Worm (Caenorhabditis elegans) whole organism, L1 larva: Measurements from ENCODE around the gene R05A10.1.

ENCODE experiments used
- C04F5.9 ChIP-seq: sonication (generic microtip); optimal IDR thresholded peaks from 2 replicates; lab custom pipeline; 2016; ENCODE audit warnings: missing genetic modification characterization, missing compliant biosample characterization
- C16A3.4 ChIP-seq: fragments of 150-350 bp; optimal IDR thresholded peaks from 2 replicates; lab custom pipeline; 2014; ENCODE audit warnings: missing biosample characterization, missing genetic modification characterization
- aha-1 ChIP-seq: fragments of 150-350 bp; optimal IDR thresholded peaks from 2 replicates; lab custom pipeline; 2014; ENCODE audit warnings: missing biosample characterization, missing genetic modification characterization
- aly-2 ChIP-seq: fragments of 150-350 bp; optimal IDR thresholded peaks from 2 replicates; lab custom pipeline; 2014; ENCODE audit warnings: missing biosample characterization, missing genetic modification characterization
- blmp-1 ChIP-seq: fragments of 150-350 bp; optimal IDR thresholded peaks from 2 replicates; lab custom pipeline; 2014; ENCODE audit warnings: missing biosample characterization, missing genetic modification characterization
- ceh-63 ChIP-seq: fragments of 200-800 bp; sonication (Bioruptor generic); optimal IDR thresholded peaks from 2 replicates; lab custom pipeline; 2018; ENCODE audit warnings: mild to moderate bottlenecking, missing genetic modification characterization, missing compliant biosample characterization
- ceh-8 ChIP-seq: fragments of 200-800 bp; sonication (Bioruptor generic); optimal IDR thresholded peaks from 2 replicates; lab custom pipeline; 2018; ENCODE audit warnings: mild to moderate bottlenecking, missing genetic modification characterization, moderate library complexity, missing compliant biosample characterization
- ceh-82 ChIP-seq, 3 experiments: fragments of 150-350 bp in 1 of 3; sonication (generic microtip) in 2 of 3; optimal IDR thresholded peaks; 2 replicates each; lab custom pipeline; 2014 to 2017; ENCODE audit warnings: missing biosample characterization in 3 of 3, missing genetic modification characterization in 3 of 3
- ceh-88 ChIP-seq: fragments of 200-800 bp; sonication (Bioruptor generic); IDR thresholded peaks from 2 replicates; pipeline ENCODE4 v1.3.6; 2022; ENCODE audit warnings: missing genetic modification characterization, missing compliant biosample characterization
- ces-1 ChIP-seq: fragments of 150-350 bp; optimal IDR thresholded peaks from 2 replicates; lab custom pipeline; 2014; ENCODE audit warnings: missing biosample characterization, missing genetic modification reagents, missing genetic modification characterization
- dpl-1 ChIP-seq, 3 experiments: fragments of 150-350 bp in 2 of 3; sonication (generic microtip) in 1 of 3; optimal IDR thresholded peaks; 2 replicates each; lab custom pipeline; 2014 to 2017; ENCODE audit warnings: missing biosample characterization in 3 of 3, missing genetic modification characterization in 3 of 3, missing genetic modification reagents in 3 of 3
- efl-1 ChIP-seq, 4 experiments: fragments of 150-350 bp; optimal IDR thresholded peaks in 3 of 4; peaks in 1 of 4; 1 replicate in 1 of 4; 2 replicates in 3 of 4; lab custom pipeline; 2014; ENCODE audit warnings: missing biosample characterization in 2 of 4, missing genetic modification characterization in 2 of 4, missing genetic modification reagents in 2 of 4
- egl-13 ChIP-seq: sonication (generic microtip); optimal IDR thresholded peaks from 2 replicates; lab custom pipeline; 2016; ENCODE audit warnings: missing genotype, missing genetic modification reagents, missing genetic modification characterization, missing compliant biosample characterization
- egl-27 ChIP-seq, 2 experiments: fragments of 150-350 bp in 1 of 2; sonication (generic microtip); optimal IDR thresholded peaks; 3 replicates each; lab custom pipeline; 2017 to 2018; ENCODE audit warnings: missing biosample characterization in 2 of 2, missing genetic modification characterization in 2 of 2, missing genetic modification reagents in 2 of 2
- elt-2 ChIP-seq: sonication (generic microtip); optimal IDR thresholded peaks from 2 replicates; lab custom pipeline; 2016; ENCODE audit warnings: missing genetic modification characterization, mild to moderate bottlenecking, inconsistent platforms, missing compliant biosample characterization, missing genetic modification reagents
- fkh-10 ChIP-seq: sonication (generic microtip); optimal IDR thresholded peaks from 2 replicates; lab custom pipeline; 2017; ENCODE audit warnings: missing biosample characterization, missing genetic modification reagents, missing genetic modification characterization
- fos-1 ChIP-seq: fragments of 150-350 bp; optimal IDR thresholded peaks from 2 replicates; lab custom pipeline; 2014; ENCODE audit warnings: missing biosample characterization, missing genetic modification characterization
- hlh-17 ChIP-seq: fragments of 200-800 bp; sonication (Bioruptor generic); optimal IDR thresholded peaks from 2 replicates; lab custom pipeline; 2018; ENCODE audit warnings: missing genetic modification characterization, mild to moderate bottlenecking, missing compliant biosample characterization, moderate library complexity, borderline replicate concordance
- hlh-4 ChIP-seq: sonication (generic microtip); optimal IDR thresholded peaks from 2 replicates; lab custom pipeline; 2016; ENCODE audit warnings: mild to moderate bottlenecking, missing genetic modification characterization, missing compliant biosample characterization
- jun-1 ChIP-seq: fragments of 150-350 bp; optimal IDR thresholded peaks from 2 replicates; lab custom pipeline; 2014; ENCODE audit warnings: missing biosample characterization, missing genetic modification reagents, missing genetic modification characterization
- lin-39 ChIP-seq: fragments of 150-350 bp; optimal IDR thresholded peaks from 2 replicates; lab custom pipeline; 2014; ENCODE audit warnings: missing biosample characterization, missing genetic modification reagents, missing genetic modification characterization
- lsy-2 ChIP-seq, 2 experiments: fragments of 150-350 bp; optimal IDR thresholded peaks; 2 replicates each; lab custom pipeline; 2014; ENCODE audit warnings: missing biosample characterization in 2 of 2, missing genetic modification characterization in 2 of 2
- mab-9 ChIP-seq: fragments of 200-800 bp; sonication (Bioruptor generic); IDR thresholded peaks from 2 replicates; pipeline ENCODE4 v1.3.6; 2022; ENCODE audit warnings: missing genetic modification reagents, missing genetic modification characterization, missing compliant biosample characterization
- mdl-1 ChIP-seq, 2 experiments: fragments of 150-350 bp; optimal IDR thresholded peaks; 2 replicates each; lab custom pipeline; 2014 to 2017; ENCODE audit warnings: missing biosample characterization in 2 of 2, missing genetic modification characterization in 2 of 2, inconsistent platforms in 1 of 2
- mef-2 ChIP-seq: fragments of 150-350 bp; optimal IDR thresholded peaks from 2 replicates; lab custom pipeline; 2014; ENCODE audit warnings: missing biosample characterization, missing genetic modification characterization
- mep-1 ChIP-seq: fragments of 150-350 bp; optimal IDR thresholded peaks from 2 replicates; lab custom pipeline; 2014; ENCODE audit warnings: missing biosample characterization, missing genetic modification characterization
- nhr-11 ChIP-seq: fragments of 150-350 bp; optimal IDR thresholded peaks from 2 replicates; lab custom pipeline; 2014; ENCODE audit warnings: missing biosample characterization, missing genetic modification characterization
- nhr-19 ChIP-seq: fragments of 200-800 bp; sonication (Bioruptor generic); conservative IDR thresholded peaks from 2 replicates; pipeline ENCODE4 v1.3.6; 2022; ENCODE audit warnings: missing genetic modification characterization, missing compliant biosample characterization
- nhr-20 ChIP-seq: sonication (generic microtip); optimal IDR thresholded peaks from 2 replicates; lab custom pipeline; 2016; ENCODE audit warnings: mild to moderate bottlenecking, missing genetic modification characterization, missing compliant biosample characterization
- nhr-28 ChIP-seq: fragments of 150-350 bp; optimal IDR thresholded peaks from 2 replicates; lab custom pipeline; 2014; ENCODE audit warnings: missing biosample characterization, missing genetic modification characterization
- nhr-47 ChIP-seq: sonication (generic microtip); optimal IDR thresholded peaks from 2 replicates; lab custom pipeline; 2016; ENCODE audit warnings: mild to moderate bottlenecking, missing genetic modification characterization, moderate library complexity, missing compliant biosample characterization
- nhr-71 ChIP-seq: sonication (generic microtip); optimal IDR thresholded peaks from 2 replicates; lab custom pipeline; 2016; ENCODE audit warnings: mild to moderate bottlenecking, missing genetic modification characterization, moderate library complexity, missing compliant biosample characterization
- nhr-76 ChIP-seq: sonication (generic microtip); optimal IDR thresholded peaks from 2 replicates; lab custom pipeline; 2017; ENCODE audit warnings: missing biosample characterization, missing genetic modification characterization
- nhr-77 ChIP-seq: fragments of 150-350 bp; optimal IDR thresholded peaks from 2 replicates; lab custom pipeline; 2014; ENCODE audit warnings: missing biosample characterization, missing genetic modification characterization
- nhr-84 ChIP-seq: sonication (generic microtip); optimal IDR thresholded peaks from 2 replicates; lab custom pipeline; 2017; ENCODE audit warnings: missing biosample characterization, missing genetic modification characterization
- nhr-85 ChIP-seq: sonication (generic microtip); peaks from one replicate; lab custom pipeline; 2016; ENCODE audit warnings: missing genetic modification characterization, inconsistent platforms, missing compliant biosample characterization
- nhr-90 ChIP-seq: sonication (generic microtip); optimal IDR thresholded peaks from 2 replicates; lab custom pipeline; 2016; ENCODE audit warnings: mild to moderate bottlenecking, missing genetic modification characterization, missing compliant biosample characterization; ENCODE audit not compliant: poor library complexity
- pax-3 ChIP-seq: fragments of 200-800 bp; sonication (Bioruptor generic); optimal IDR thresholded peaks from 2 replicates; lab custom pipeline; 2018; ENCODE audit warnings: mild to moderate bottlenecking, missing genetic modification characterization, moderate library complexity, missing compliant biosample characterization
- rnt-1 ChIP-seq: sonication (generic microtip); optimal IDR thresholded peaks from 2 replicates; lab custom pipeline; 2016; ENCODE audit warnings: mild to moderate bottlenecking, missing genetic modification characterization, moderate library complexity, missing compliant biosample characterization
- snpc-4 ChIP-seq: fragments of 150-350 bp; optimal IDR thresholded peaks from 2 replicates; lab custom pipeline; 2014; ENCODE audit warnings: missing biosample characterization, missing genetic modification characterization
- snu-23 ChIP-seq: sonication (generic microtip); optimal IDR thresholded peaks from 2 replicates; lab custom pipeline; 2016; ENCODE audit warnings: missing genetic modification characterization, missing compliant biosample characterization
- swsn-7 ChIP-seq: sonication (generic microtip); optimal IDR thresholded peaks from 2 replicates; lab custom pipeline; 2016; ENCODE audit warnings: missing genetic modification characterization, missing compliant biosample characterization
- unc-30 ChIP-seq: sonication (generic microtip); optimal IDR thresholded peaks from 2 replicates; lab custom pipeline; 2017; ENCODE audit warnings: missing biosample characterization, missing genetic modification characterization
- unc-98 ChIP-seq: fragments of 200-800 bp; sonication (Bioruptor generic); IDR thresholded peaks from 2 replicates; pipeline ENCODE4 v1.3.6; 2022; ENCODE audit warnings: missing genetic modification characterization, missing compliant biosample characterization
- vab-15 ChIP-seq: sonication (generic microtip); optimal IDR thresholded peaks from 2 replicates; lab custom pipeline; 2017; ENCODE audit warnings: missing genotype, mild to moderate bottlenecking, missing genetic modification characterization, missing compliant biosample characterization
- xbp-1 ChIP-seq: sonication (generic microtip); optimal IDR thresholded peaks from 2 replicates; lab custom pipeline; 2016; ENCODE audit warnings: missing genetic modification characterization, missing compliant biosample characterization
- zip-4 ChIP-seq: fragments of 200-800 bp; sonication (Bioruptor generic); optimal IDR thresholded peaks from 2 replicates; lab custom pipeline; 2018; ENCODE audit warnings: mild to moderate bottlenecking, missing genetic modification characterization, moderate library complexity, missing compliant biosample characterization
- ztf-11 ChIP-seq, 2 experiments: sonication (generic microtip); optimal IDR thresholded peaks; 2 replicates each; lab custom pipeline; 2016 to 2017; ENCODE audit warnings: missing genetic modification characterization in 2 of 2, missing biosample characterization in 1 of 2, missing compliant biosample characterization in 1 of 2

R05A10.1 gene

ce11 chrIV:14203162-14203561, 21.0 kb downstream of the R05A10.1 start, which contains the start of gene F02H6.3:
F02H6.3 (plus strand) TSS chrIV:14203427.
- no peak for TF ChIP-seq nhr-20
- TF ChIP-seq nhr-19 (GFP tag; lab: Robert Waterston, UW) = no peak
- TF ChIP-seq C16A3.4 (tag; lab: Kevin White, UChicago) = no peak
- no peak for TF ChIP-seq lsy-2 (tag; optimal IDR thresholded peaks at IDR 0.05; lab: Kevin White, UChicago)

ce11 chrIV:14215777-14216176, 33.6 kb downstream of the R05A10.1 start:
- TF ChIP-seq egl-13 (tag; lab: Kevin White, UChicago) = no peak
- no peak for TF ChIP-seq mef-2 (tag; lab: Kevin White, UChicago)

- TF ChIP-seq fos-1 = no peak
- no peak for TF ChIP-seq ceh-63 (GFP tag; lab: Kevin White, UChicago)
- TF ChIP-seq rnt-1 (tag; lab: Kevin White, UChicago) = peak; percentile 40
- TF ChIP-seq aly-2 = no peak
- TF ChIP-seq zip-4 (GFP tag; lab: Kevin White, UChicago) = no peak
- no peak for TF ChIP-seq nhr-28 (tag; lab: Kevin White, UChicago)
- no peak for TF ChIP-seq nhr-77 (tag; lab: Kevin White, UChicago)
- TF ChIP-seq swsn-7 (tag; lab: Kevin White, UChicago) = no peak
- TF ChIP-seq nhr-20 = peak; percentile 53
- peak; percentile 24 for TF ChIP-seq nhr-71 (tag; lab: Kevin White, UChicago)
- no peak for TF ChIP-seq egl-27 (tag; optimal IDR thresholded peaks at IDR 0.05; lab: Kevin White, UChicago)
- TF ChIP-seq nhr-84 = no peak
- TF ChIP-seq xbp-1 (tag; lab: Kevin White, UChicago) = no peak
- TF ChIP-seq ceh-82 (tag; optimal IDR thresholded peaks at IDR 0.05; lab: Kevin White, UChicago) = no peak
- TF ChIP-seq snpc-4 (tag; lab: Kevin White, UChicago) = no peak
- no peak for TF ChIP-seq jun-1 (tag; lab: Kevin White, UChicago)
- no peak for TF ChIP-seq nhr-76 (tag; lab: Kevin White, UChicago)
- TF ChIP-seq lin-39 (tag; lab: Kevin White, UChicago) = no peak
- TF ChIP-seq C04F5.9 = no peak
- TF ChIP-seq nhr-47 (tag; lab: Kevin White, UChicago) = no peak
- TF ChIP-seq snu-23 (GFP tag; lab: Kevin White, UChicago) = peak; percentile 33
- peak; percentile 99 for TF ChIP-seq aha-1
- TF ChIP-seq blmp-1 (tag; lab: Kevin White, UChicago) = no peak
- no peak for TF ChIP-seq elt-2
- TF ChIP-seq efl-1 (optimal IDR thresholded peaks at IDR 0.05; lab: Kevin White, UChicago) = peak in 1 of 2 experiments; percentile 21
- TF ChIP-seq efl-1 (GFP tag; optimal IDR thresholded peaks at IDR 0.05 in 1 of 2; lab: Kevin White, UChicago) = peak in 1 of 2 experiments; percentile 79
- no peak for TF ChIP-seq mab-9 (GFP tag; lab: Robert Waterston, UW)
- no peak for TF ChIP-seq ztf-11 (tag; optimal IDR thresholded peaks at IDR 0.05; lab: Kevin White, UChicago)
- TF ChIP-seq nhr-90 (tag; lab: Kevin White, UChicago) = peak; percentile 9
- TF ChIP-seq nhr-11 (tag; lab: Kevin White, UChicago) = no peak
- TF ChIP-seq hlh-4 (tag; lab: Kevin White, UChicago) = no peak
- no peak for TF ChIP-seq ces-1
- TF ChIP-seq pax-3 = no peak
- TF ChIP-seq nhr-19 (GFP tag; lab: Robert Waterston, UW) = peak; percentile 42; the same call in 1 of the 2 replicates
- TF ChIP-seq fkh-10 (GFP tag; lab: Kevin White, UChicago) = no peak
- peak; percentile 82 for TF ChIP-seq nhr-85 (tag; lab: Kevin White, UChicago)
- no peak for TF ChIP-seq vab-15
- no peak for TF ChIP-seq ceh-8 (GFP tag; lab: Kevin White, UChicago)
- TF ChIP-seq mdl-1 (tag; optimal IDR thresholded peaks at IDR 0.05; lab: Kevin White, UChicago) = peak in 1 of 2 experiments; percentile 23
- peak in 1 of 3 experiments; percentile 0 for TF ChIP-seq dpl-1 (GFP tag; optimal IDR thresholded peaks at IDR 0.05; lab: Kevin White, UChicago)
- no peak for TF ChIP-seq hlh-17 (GFP tag; lab: Kevin White, UChicago)
- no peak for TF ChIP-seq unc-30
- TF ChIP-seq unc-98 (GFP tag; lab: Robert Waterston, UW) = no peak
- no peak for TF ChIP-seq ceh-88 (GFP tag; lab: Robert Waterston, UW)
- peak; percentile 42 for TF ChIP-seq mep-1 (tag; lab: Kevin White, UChicago)
Measured at ce11 chrIV:14219714-14220113, 37.5 kb downstream of the R05A10.1 start, which contains the start of gene sqrd-1. sqrd-1 (plus strand) TSS chrIV:14219871.
